Fruit fly (Drosophila melanogaster): ENCODE data around the gene PIG-F.
A peak's percentile ranks its signal among the peaks of the same experiment; 100 is the strongest.

The PIG-F gene

dm6 chr3L:19632766-19633632 lies 20.7 kb downstream of the PIG-F start:
- TF ChIP-seq Ets98B (GFP tag; IDR thresholded peaks at IDR 0.05) (peak; percentile 59; the same call in 1 of the 2 replicates), gl (tag; optimal IDR thresholded peaks at IDR 0.05) (peak; percentile 4), EcR (GFP tag; optimal IDR thresholded peaks at IDR 0.05) (peak; percentile 54), CG32121 (GFP tag; IDR thresholded peaks at IDR 0.05) (peak; percentile 78; the same call in 1 of the 2 replicates), CG17806 (tag; optimal IDR thresholded peaks at IDR 0.05) (peak; percentile 35), CG10348 (GFP tag; IDR thresholded peaks at IDR 0.05) (no peak), Pif1A (GFP tag; optimal IDR thresholded peaks at IDR 0.05) (peak; percentile 56), CG8159 (tag; optimal IDR thresholded peaks at IDR 0.05) (no peak), CG15710 (tag; optimal IDR thresholded peaks at IDR 0.05) (peak; percentile 38), CG12605 (GFP tag; IDR thresholded peaks at IDR 0.05) (peak; percentile 14; the same call in 1 of the 2 replicates), CG34367 (tag; optimal IDR thresholded peaks at IDR 0.05) (no peak), CG14655 (GFP tag; optimal IDR thresholded peaks at IDR 0.05) (no peak), CG8301 (tag; optimal IDR thresholded peaks at IDR 0.05) (peak; percentile 37), rn (GFP tag; IDR thresholded peaks at IDR 0.05) (0 out of 2 replicates have a peak, but pooled peaks have one; percentile 22), Pif1B (GFP tag; optimal IDR thresholded peaks at IDR 0.05) (peak; percentile 61), fd96Ca (GFP tag; IDR thresholded peaks at IDR 0.05) (peak; percentile 65; the same call in 2 of the 3 replicates), CG13204 (GFP tag; optimal IDR thresholded peaks at IDR 0.05) (peak; percentile 40), CG4496 (GFP tag; IDR thresholded peaks at IDR 0.05) (peak; percentile 75), CG9948 (tag; optimal IDR thresholded peaks at IDR 0.05) (no peak)

- TF ChIP-seq CG15710 (tag; optimal IDR thresholded peaks at IDR 0.05) (peak; percentile 86), CG13204 (GFP tag; optimal IDR thresholded peaks at IDR 0.05) (peak; percentile 58), D1 (tag; optimal IDR thresholded peaks at IDR 0.05) (peak; percentile 99), CG10348 (GFP tag; IDR thresholded peaks at IDR 0.05) (peak; percentile 40; the same call in 1 of the 2 replicates), CG8301 (tag; optimal IDR thresholded peaks at IDR 0.05) (peak; percentile 86), gl (tag; optimal IDR thresholded peaks at IDR 0.05) (peak; percentile 84), CG8159 (tag; optimal IDR thresholded peaks at IDR 0.05) (peak; percentile 96), CG4496 (GFP tag; IDR thresholded peaks at IDR 0.05) (peak; percentile 61; the same call in 2 of the 3 replicates), CG17806 (tag; optimal IDR thresholded peaks at IDR 0.05) (peak; percentile 86), Pif1A (GFP tag; optimal IDR thresholded peaks at IDR 0.05) (peak; percentile 31), CG9948 (tag; optimal IDR thresholded peaks at IDR 0.05) (peak; percentile 97), Pif1B (GFP tag; optimal IDR thresholded peaks at IDR 0.05) (no peak), CG12605 (GFP tag; IDR thresholded peaks at IDR 0.05) (peak; percentile 81), CG14655 (GFP tag; optimal IDR thresholded peaks at IDR 0.05) (peak; percentile 85), EcR (GFP tag; optimal IDR thresholded peaks at IDR 0.05) (no peak), CG32121 (GFP tag; IDR thresholded peaks at IDR 0.05) (peak; percentile 77), Snoo (tag; optimal IDR thresholded peaks at IDR 0.05) (peak; percentile 57), CG34367 (tag; optimal IDR thresholded peaks at IDR 0.05) (peak; percentile 75), Ets98B (GFP tag; IDR thresholded peaks at IDR 0.05) (no peak), fd96Ca (GFP tag; IDR thresholded peaks at IDR 0.05) (no peak), rn (GFP tag; IDR thresholded peaks at IDR 0.05) (peak; percentile 53; the same call in 1 of the 2 replicates)
Observed at dm6 chr3L:19634788-19635448, 22.7 kb downstream of the PIG-F start.

- TF ChIP-seq CG32121 (GFP tag; IDR thresholded peaks at IDR 0.05), result no peak
- no peak for TF ChIP-seq CG13204 (GFP tag; optimal IDR thresholded peaks at IDR 0.05)
- TF ChIP-seq Pif1A (GFP tag; optimal IDR thresholded peaks at IDR 0.05), result peak; percentile 12
- TF ChIP-seq Pif1B (GFP tag; optimal IDR thresholded peaks at IDR 0.05), result peak; percentile 4
- TF ChIP-seq Snoo (tag; optimal IDR thresholded peaks at IDR 0.05), result peak; percentile 9
- no peak for TF ChIP-seq CG8159 (tag; optimal IDR thresholded peaks at IDR 0.05)
- no peak for TF ChIP-seq gl (tag; optimal IDR thresholded peaks at IDR 0.05)
- TF ChIP-seq fd96Ca (GFP tag; IDR thresholded peaks at IDR 0.05), result no peak
- TF ChIP-seq CG14655 (GFP tag; optimal IDR thresholded peaks at IDR 0.05), result no peak
- peak; percentile 22 for TF ChIP-seq EcR (GFP tag; optimal IDR thresholded peaks at IDR 0.05)
- no peak for TF ChIP-seq CG10348 (GFP tag; IDR thresholded peaks at IDR 0.05)
- TF ChIP-seq rn (GFP tag; IDR thresholded peaks at IDR 0.05), result no peak
- TF ChIP-seq CG15710 (tag; optimal IDR thresholded peaks at IDR 0.05), result no peak
- no peak for TF ChIP-seq CG4496 (GFP tag; IDR thresholded peaks at IDR 0.05)
- TF ChIP-seq CG9948 (tag; optimal IDR thresholded peaks at IDR 0.05), result no peak
- TF ChIP-seq CG34367 (tag; optimal IDR thresholded peaks at IDR 0.05), result no peak
- no peak for TF ChIP-seq CG17806 (tag; optimal IDR thresholded peaks at IDR 0.05)
- TF ChIP-seq Ets98B (GFP tag; IDR thresholded peaks at IDR 0.05), result peak; percentile 38; the same call in 1 of the 2 replicates
- TF ChIP-seq CG8301 (tag; optimal IDR thresholded peaks at IDR 0.05), result no peak
- TF ChIP-seq CG12605 (GFP tag; IDR thresholded peaks at IDR 0.05), result peak; percentile 26; the same call in 1 of the 2 replicates
- no peak for TF ChIP-seq D1 (tag; optimal IDR thresholded peaks at IDR 0.05)
Observed at dm6 chr3L:19635478-19635996, 23.3 kb downstream of the PIG-F start, which contains the start of gene wnd. wnd (minus strand) TSS chr3L:19635783.

dm6 chr3L:19636821-19637460 lies 24.7 kb downstream of the PIG-F start:
- TF ChIP-seq Ets98B (GFP tag; IDR thresholded peaks at IDR 0.05) (no peak), CG8301 (tag; optimal IDR thresholded peaks at IDR 0.05) (peak; percentile 38), rn (GFP tag; IDR thresholded peaks at IDR 0.05) (no peak), CG13204 (GFP tag; optimal IDR thresholded peaks at IDR 0.05) (no peak), D1 (tag; optimal IDR thresholded peaks at IDR 0.05) (peak; percentile 38), gl (tag; optimal IDR thresholded peaks at IDR 0.05) (no peak), CG17806 (tag; optimal IDR thresholded peaks at IDR 0.05) (peak; percentile 16), CG15710 (tag; optimal IDR thresholded peaks at IDR 0.05) (peak; percentile 32), CG9948 (tag; optimal IDR thresholded peaks at IDR 0.05) (peak; percentile 54), CG8159 (tag; optimal IDR thresholded peaks at IDR 0.05) (peak; percentile 19), CG34367 (tag; optimal IDR thresholded peaks at IDR 0.05) (no peak), Snoo (tag; optimal IDR thresholded peaks at IDR 0.05) (no peak), CG14655 (GFP tag; optimal IDR thresholded peaks at IDR 0.05) (no peak), fd96Ca (GFP tag; IDR thresholded peaks at IDR 0.05) (no peak), CG32121 (GFP tag; IDR thresholded peaks at IDR 0.05) (no peak), EcR (GFP tag; optimal IDR thresholded peaks at IDR 0.05) (no peak)

Data from whole organism, pupa.